Worm (Caenorhabditis elegans) whole organism, L3 larva: Measurements from ENCODE around the gene C13G5.2.

Experiments used
- R02D3.7 ChIP-seq: fragments of 150-350 bp; optimal IDR thresholded peaks from 2 replicates; lab custom pipeline; 2014; ENCODE audit warnings: missing biosample characterization, missing genetic modification characterization
- ZK546.5 ChIP-seq: sonication (generic microtip); optimal IDR thresholded peaks from 2 replicates; lab custom pipeline; 2017; ENCODE audit warnings: missing biosample characterization, missing genetic modification characterization
- ama-1 ChIP-seq: fragments of 150-350 bp; optimal IDR thresholded peaks from 2 replicates; lab custom pipeline; 2018
- ceh-28 ChIP-seq: fragments of 150-350 bp; optimal IDR thresholded peaks from 2 replicates; lab custom pipeline; 2014; ENCODE audit warnings: missing biosample characterization, missing genetic modification reagents, missing genetic modification characterization
- ceh-82 ChIP-seq: fragments of 150-350 bp; optimal IDR thresholded peaks from 2 replicates; lab custom pipeline; 2014; ENCODE audit warnings: missing biosample characterization, missing genetic modification characterization
- ceh-9 ChIP-seq: sonication (generic microtip); optimal IDR thresholded peaks from 2 replicates; lab custom pipeline; 2018; ENCODE audit warnings: missing biosample characterization, missing genetic modification characterization
- daf-12 ChIP-seq: fragments of 150-350 bp; optimal IDR thresholded peaks from 2 replicates; lab custom pipeline; 2014; ENCODE audit warnings: missing biosample characterization, missing genetic modification reagents, missing genetic modification characterization
- egl-27 ChIP-seq: sonication (generic microtip); optimal IDR thresholded peaks from 4 replicates; lab custom pipeline; 2017; ENCODE audit warnings: missing biosample characterization, missing genetic modification reagents, missing genetic modification characterization
- egl-5 ChIP-seq: fragments of 150-350 bp; optimal IDR thresholded peaks from 2 replicates; lab custom pipeline; 2017; ENCODE audit warnings: missing biosample characterization, missing genetic modification reagents, missing genetic modification characterization, inconsistent platforms
- elt-1 ChIP-seq: fragments of 150-350 bp; optimal IDR thresholded peaks from 2 replicates; lab custom pipeline; 2014; ENCODE audit warnings: missing biosample characterization, missing genetic modification characterization
- elt-2 ChIP-seq: sonication (generic microtip); optimal IDR thresholded peaks from 2 replicates; lab custom pipeline; 2016; ENCODE audit warnings: missing genetic modification reagents, mild to moderate bottlenecking, missing genetic modification characterization, missing compliant biosample characterization
- elt-3 ChIP-seq, 3 experiments: fragments of 150-350 bp in 1 of 3; sonication (generic microtip) in 2 of 3; optimal IDR thresholded peaks; 2 replicates in 2 of 3; 4 replicates in 1 of 3; lab custom pipeline; 2014 to 2017; ENCODE audit warnings: missing biosample characterization in 3 of 3, missing genetic modification characterization in 3 of 3
- fkh-2 ChIP-seq: fragments of 150-350 bp; optimal IDR thresholded peaks from 2 replicates; lab custom pipeline; 2014; ENCODE audit warnings: missing biosample characterization, missing genetic modification reagents, missing genetic modification characterization
- fos-1 ChIP-seq: fragments of 150-350 bp; optimal IDR thresholded peaks from 2 replicates; lab custom pipeline; 2014; ENCODE audit warnings: missing biosample characterization, missing genetic modification characterization
- hmg-11 ChIP-seq: sonication (generic microtip); optimal IDR thresholded peaks from 2 replicates; lab custom pipeline; 2016; ENCODE audit warnings: missing genetic modification characterization, missing compliant biosample characterization
- jun-1 ChIP-seq: fragments of 150-350 bp; optimal IDR thresholded peaks from 2 replicates; lab custom pipeline; 2014; ENCODE audit warnings: missing biosample characterization, missing genetic modification reagents, missing genetic modification characterization
- lin-15B ChIP-seq: fragments of 150-350 bp; optimal IDR thresholded peaks from 2 replicates; lab custom pipeline; 2014; ENCODE audit warnings: missing biosample characterization, missing genetic modification characterization
- lin-39 ChIP-seq: fragments of 150-350 bp; optimal IDR thresholded peaks from 2 replicates; lab custom pipeline; 2018; ENCODE audit warnings: missing biosample characterization, missing genetic modification reagents, missing genetic modification characterization
- lsy-12 ChIP-seq: sonication (generic microtip); optimal IDR thresholded peaks from 2 replicates; lab custom pipeline; 2016; ENCODE audit warnings: mild to moderate bottlenecking, missing genetic modification characterization, missing compliant biosample characterization
- mdl-1 ChIP-seq: fragments of 150-350 bp; optimal IDR thresholded peaks from 2 replicates; lab custom pipeline; 2014; ENCODE audit warnings: missing biosample characterization, missing genetic modification characterization
- mml-1 ChIP-seq: fragments of 150-350 bp; sonication (generic microtip); optimal IDR thresholded peaks from 3 replicates; lab custom pipeline; 2014; ENCODE audit warnings: missing biosample characterization, missing genetic modification characterization
- nfya-1 ChIP-seq: sonication (generic microtip); optimal IDR thresholded peaks from 2 replicates; lab custom pipeline; 2017; ENCODE audit warnings: missing genetic modification characterization, mild to moderate bottlenecking, missing compliant biosample characterization, antibody characterized with exemption, moderate library complexity; ENCODE audit not compliant: insufficient read depth
- nhr-12 ChIP-seq: fragments of 150-350 bp; optimal IDR thresholded peaks from 2 replicates; lab custom pipeline; 2014; ENCODE audit warnings: missing biosample characterization, missing genetic modification characterization
- nhr-23 ChIP-seq: fragments of 150-350 bp; optimal IDR thresholded peaks from 2 replicates; lab custom pipeline; 2014; ENCODE audit warnings: missing biosample characterization, missing genetic modification reagents, missing genetic modification characterization
- nhr-237 ChIP-seq: fragments of 150-350 bp; optimal IDR thresholded peaks from 2 replicates; lab custom pipeline; 2014; ENCODE audit warnings: missing biosample characterization, missing genetic modification characterization
- nhr-25 ChIP-seq: sonication (generic microtip); optimal IDR thresholded peaks from 2 replicates; lab custom pipeline; 2017; ENCODE audit warnings: missing biosample characterization, missing genetic modification characterization
- nhr-43 ChIP-seq: sonication (generic microtip); optimal IDR thresholded peaks from 2 replicates; lab custom pipeline; 2016; ENCODE audit warnings: mild to moderate bottlenecking, missing genetic modification characterization, missing compliant biosample characterization; ENCODE audit not compliant: poor library complexity, severe bottlenecking
- nhr-67 ChIP-seq: fragments of 150-350 bp; optimal IDR thresholded peaks from 2 replicates; lab custom pipeline; 2014; ENCODE audit warnings: missing biosample characterization, missing genetic modification characterization
- nhr-76 ChIP-seq: fragments of 150-350 bp; sonication (generic microtip); optimal IDR thresholded peaks from 5 replicates; lab custom pipeline; 2014; ENCODE audit warnings: missing biosample characterization, missing genetic modification characterization
- nhr-77 ChIP-seq: fragments of 150-350 bp; optimal IDR thresholded peaks from 2 replicates; lab custom pipeline; 2014; ENCODE audit warnings: missing biosample characterization, missing genetic modification characterization
- pha-4 ChIP-seq: fragments of 150-350 bp; optimal IDR thresholded peaks from 2 replicates; lab custom pipeline; 2014; ENCODE audit warnings: missing biosample characterization, missing genetic modification reagents, missing genetic modification characterization
- pqm-1 ChIP-seq: fragments of 150-350 bp; optimal IDR thresholded peaks from 2 replicates; lab custom pipeline; 2017; ENCODE audit warnings: missing biosample characterization, missing genetic modification characterization, inconsistent platforms
- sea-2 ChIP-seq: fragments of 150-350 bp; sonication (generic microtip); optimal IDR thresholded peaks from 4 replicates; lab custom pipeline; 2014; ENCODE audit warnings: missing biosample characterization, missing genetic modification reagents, missing genetic modification characterization
- skn-1 ChIP-seq: fragments of 150-350 bp; optimal IDR thresholded peaks from 2 replicates; lab custom pipeline; 2014; ENCODE audit warnings: missing biosample characterization, missing genetic modification characterization
- snpc-4 ChIP-seq: fragments of 150-350 bp; optimal IDR thresholded peaks from 2 replicates; lab custom pipeline; 2014; ENCODE audit warnings: missing biosample characterization, missing genetic modification characterization
- tbx-2 ChIP-seq: sonication (generic microtip); optimal IDR thresholded peaks from 2 replicates; lab custom pipeline; 2016; ENCODE audit warnings: mild to moderate bottlenecking, missing genetic modification characterization, missing compliant biosample characterization
- unc-39 ChIP-seq: sonication (generic microtip); optimal IDR thresholded peaks from 4 replicates; lab custom pipeline; 2017; ENCODE audit warnings: missing biosample characterization, missing genetic modification characterization
- zag-1 ChIP-seq: fragments of 150-350 bp; optimal IDR thresholded peaks from 2 replicates; lab custom pipeline; 2014; ENCODE audit warnings: missing biosample characterization, missing genetic modification characterization
- ztf-11 ChIP-seq: fragments of 150-350 bp; optimal IDR thresholded peaks from 2 replicates; lab custom pipeline; 2014; ENCODE audit warnings: missing biosample characterization, missing genetic modification characterization
- ztf-4 ChIP-seq: fragments of 150-350 bp; optimal IDR thresholded peaks from 2 replicates; lab custom pipeline; 2014; ENCODE audit warnings: missing biosample characterization, missing genetic modification characterization

The C13G5.2 gene

DNA sequence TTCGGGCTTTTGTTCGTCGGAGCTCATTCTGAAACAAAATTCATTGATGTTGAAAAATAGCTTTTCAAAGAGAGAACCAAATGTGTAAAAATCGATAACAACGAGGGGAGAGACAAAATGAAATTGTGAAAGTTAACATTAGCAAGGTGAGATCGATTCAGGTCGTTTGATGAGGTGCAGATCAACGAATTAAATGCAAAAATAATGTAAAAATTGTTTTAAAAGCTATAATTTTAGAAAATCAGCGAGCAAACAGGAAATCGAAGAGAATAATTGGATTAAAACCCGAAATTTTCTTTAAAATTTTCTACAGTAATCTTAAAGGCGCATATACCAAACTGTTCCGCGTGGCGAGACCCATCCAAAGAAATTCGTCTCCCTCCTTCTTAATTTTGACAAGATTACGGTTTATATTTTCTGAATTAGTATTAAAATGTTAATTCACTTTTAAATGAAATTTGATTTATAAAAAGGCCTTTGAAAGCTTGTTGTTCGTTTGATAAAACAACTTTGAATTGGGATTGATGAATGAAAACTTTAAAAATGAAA lies at the start of gene C13G5.2:
TSS of gene C13G5.2 (minus strand) at position 51 of the 549 bp plus-strand sequence.
- TF ChIP-seq ZK546.5 (tag; lab: Kevin White, UChicago) (no peak), lin-39 (no peak), elt-2 (tag; lab: Kevin White, UChicago) (no peak), nhr-43 (tag; lab: Kevin White, UChicago) (no peak)

DNA sequence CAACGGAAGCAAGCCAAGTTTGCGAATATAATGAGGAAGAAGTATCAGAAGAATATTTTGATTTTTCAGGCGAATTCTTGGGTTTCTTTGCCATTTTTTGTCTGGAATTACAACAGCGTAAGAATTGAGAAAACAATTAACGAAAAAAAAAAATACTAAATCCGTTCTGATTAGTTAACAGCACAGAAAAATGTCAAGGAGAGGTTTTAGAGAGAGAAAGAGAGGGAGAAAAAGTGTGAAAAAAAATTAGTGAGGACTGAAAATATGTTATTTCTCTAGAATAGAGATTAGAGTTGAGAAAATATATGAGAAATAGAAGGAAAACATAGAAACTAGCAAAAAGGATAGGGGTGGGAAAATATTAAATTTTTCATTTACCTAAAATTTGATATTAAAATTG lies 49.1 kb upstream of the C13G5.2 start, which contains the start of gene dpy-19:
TSS of gene dpy-19 (minus strand) at position 101 of the 400 bp plus-strand sequence.
- TF ChIP-seq fkh-2 (tag; lab: Kevin White, UChicago) (no peak), pha-4 (tag; lab: Kevin White, UChicago) (no peak), elt-2 (tag; lab: Kevin White, UChicago) (no peak), lin-39 (no peak), unc-39 (no peak), nhr-43 (tag; lab: Kevin White, UChicago) (no peak), nhr-12 (no peak), jun-1 (tag; lab: Kevin White, UChicago) (no peak), pqm-1 (tag; lab: Kevin White, UChicago) (no peak), ceh-28 (tag; lab: Kevin White, UChicago) (no peak), sea-2 (no peak), nhr-76 (no peak), R02D3.7 (tag; lab: Kevin White, UChicago) (no peak), daf-12 (tag; lab: Kevin White, UChicago) (no peak), zag-1 (tag; lab: Kevin White, UChicago) (no peak), skn-1 (tag; lab: Kevin White, UChicago) (no peak), fos-1 (tag; lab: Kevin White, UChicago) (no peak), nhr-77 (tag; lab: Kevin White, UChicago) (no peak), lsy-12 (no peak), nfya-1 (tag; lab: Kevin White, UChicago) (no peak)

DNA sequence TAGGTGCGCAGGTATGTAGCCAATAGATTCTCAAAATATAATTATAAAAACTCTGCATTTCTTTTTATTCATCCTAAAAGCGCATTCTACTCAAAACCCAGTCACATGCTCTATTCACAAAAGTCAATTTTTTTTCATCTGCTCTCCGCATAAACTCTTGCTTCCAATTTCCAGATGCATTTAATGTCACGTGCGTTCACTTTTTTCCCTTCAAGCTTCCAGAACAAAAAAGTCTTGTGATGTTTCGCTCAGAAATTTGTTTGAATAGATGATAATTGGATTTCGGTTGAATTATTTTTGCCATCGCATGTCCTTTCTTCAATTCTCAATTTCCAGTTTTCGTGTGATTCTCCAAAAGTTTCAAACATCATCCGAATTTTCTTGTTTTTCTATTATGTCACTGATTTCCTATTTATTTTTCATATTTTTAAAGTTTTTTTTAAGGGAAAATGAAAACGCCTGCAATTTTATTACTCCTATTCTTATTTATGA lies 46.7 kb upstream of the C13G5.2 start, which contains the start of gene F22B7.1:
TSS of gene F22B7.1 (plus strand) at position 442 of the 492 bp plus-strand sequence.
- no peak for TF ChIP-seq elt-1 (tag; lab: Kevin White, UChicago)
- TF ChIP-seq nhr-43 (tag; lab: Kevin White, UChicago): no peak
- no peak for TF ChIP-seq lin-39
- TF ChIP-seq tbx-2 (tag; lab: Kevin White, UChicago): no peak
- no peak for TF ChIP-seq ceh-28 (tag; lab: Kevin White, UChicago)
- no peak for TF ChIP-seq pha-4 (tag; lab: Kevin White, UChicago)
- TF ChIP-seq ceh-9 (tag; lab: Kevin White, UChicago): no peak
- no peak for TF ChIP-seq nhr-237 (tag; lab: Kevin White, UChicago)
- no peak for TF ChIP-seq R02D3.7 (tag; lab: Kevin White, UChicago)
- TF ChIP-seq sea-2: no peak
- TF ChIP-seq nhr-12: no peak

DNA sequence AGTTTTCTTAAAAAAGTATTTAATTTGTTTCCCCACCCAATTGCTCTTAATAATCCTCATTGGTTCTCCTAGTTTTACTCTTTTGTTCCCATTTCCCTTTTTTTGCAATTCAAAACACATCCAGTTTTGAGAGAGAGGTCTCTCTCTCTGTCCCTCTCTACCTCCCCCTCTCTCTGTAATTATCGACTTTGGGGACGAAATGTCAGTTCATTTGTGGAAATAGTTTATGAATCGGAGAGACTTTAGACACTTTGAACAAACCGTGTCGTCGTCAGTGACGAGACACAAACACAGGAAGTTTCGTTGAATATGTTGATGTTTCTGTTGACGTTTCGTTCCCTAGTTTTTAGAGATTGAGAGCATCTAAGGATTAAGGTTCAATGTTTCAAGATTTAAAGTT lies 44.9 kb upstream of the C13G5.2 start:
- TF ChIP-seq egl-5 (tag; lab: Kevin White, UChicago): no peak
- TF ChIP-seq fkh-2 (tag; lab: Kevin White, UChicago): no peak
- no peak for TF ChIP-seq pha-4 (tag; lab: Kevin White, UChicago)
- no peak for TF ChIP-seq mml-1
- TF ChIP-seq ama-1 (lab: Kevin White, UChicago): no peak
- no peak for TF ChIP-seq egl-27 (tag; lab: Kevin White, UChicago)
- TF ChIP-seq nhr-25 (tag; lab: Kevin White, UChicago): peak; percentile 40
- no peak for TF ChIP-seq lin-15B (tag; lab: Kevin White, UChicago)
- no peak for TF ChIP-seq daf-12 (tag; lab: Kevin White, UChicago)
- TF ChIP-seq fos-1 (tag; lab: Kevin White, UChicago): no peak
- peak; percentile 41 for TF ChIP-seq nhr-23 (tag; lab: Kevin White, UChicago)
- TF ChIP-seq tbx-2 (tag; lab: Kevin White, UChicago): no peak

ce11 chrIII:8658367-8658761 lies 40.1 kb upstream of the C13G5.2 start:
- TF ChIP-seq egl-27 (tag; lab: Kevin White, UChicago): peak; percentile 58
- TF ChIP-seq ama-1 (lab: Kevin White, UChicago): peak; percentile 90
- peak; percentile 79 for TF ChIP-seq mml-1
- peak; percentile 99 for TF ChIP-seq egl-5 (tag; lab: Kevin White, UChicago)
- no peak for TF ChIP-seq unc-39
- peak; percentile 46 for TF ChIP-seq nhr-76
- peak; percentile 52 for TF ChIP-seq lin-15B (tag; lab: Kevin White, UChicago)
- TF ChIP-seq mdl-1: peak; percentile 78
- TF ChIP-seq fos-1 (tag; lab: Kevin White, UChicago): no peak
- no peak for TF ChIP-seq nhr-67 (tag; lab: Kevin White, UChicago)
- TF ChIP-seq nhr-25 (tag; lab: Kevin White, UChicago): peak; percentile 92
- no peak for TF ChIP-seq ceh-82
- TF ChIP-seq elt-3 (tag; optimal IDR thresholded peaks at IDR 0.05; lab: Kevin White, UChicago): peak in 1 of 3 experiments; percentile 90
- peak; percentile 74 for TF ChIP-seq snpc-4 (tag; lab: Kevin White, UChicago)
- TF ChIP-seq pqm-1 (tag; lab: Kevin White, UChicago): peak; percentile 82
- peak; percentile 79 for TF ChIP-seq ceh-28 (tag; lab: Kevin White, UChicago)
- TF ChIP-seq pha-4 (tag; lab: Kevin White, UChicago): peak; percentile 98
- peak; percentile 25 for TF ChIP-seq fkh-2 (tag; lab: Kevin White, UChicago)
- no peak for TF ChIP-seq zag-1 (tag; lab: Kevin White, UChicago)
- TF ChIP-seq ztf-11 (tag; lab: Kevin White, UChicago): no peak
- peak; percentile 66 for TF ChIP-seq ztf-4 (tag; lab: Kevin White, UChicago)
- no peak for TF ChIP-seq nhr-237 (tag; lab: Kevin White, UChicago)
- TF ChIP-seq elt-1 (tag; lab: Kevin White, UChicago): peak; percentile 85
- peak; percentile 37 for TF ChIP-seq hmg-11 (tag; lab: Kevin White, UChicago)
- no peak for TF ChIP-seq ceh-9 (tag; lab: Kevin White, UChicago)
